Worm (Caenorhabditis elegans): Measurements from ENCODE around the gene sna-2.

The sna-2 gene

ce11 chrIV:9803544-9803943 is 26.1 kb upstream of the sna-2 start (continued):
- TF ChIP-seq D1046.2 (GFP tag; IDR thresholded peaks at IDR 0.05), result no peak
- no peak for TF ChIP-seq aly-2 (tag; optimal IDR thresholded peaks at IDR 0.05)
- TF ChIP-seq dve-1 (tag; optimal IDR thresholded peaks at IDR 0.05; ENCODE audit: insufficient read depth), result peak; percentile 85
- peak; percentile 44 for TF ChIP-seq lin-13 (GFP tag; optimal IDR thresholded peaks at IDR 0.05)
- no peak for TF ChIP-seq ama-1 (optimal IDR thresholded peaks at IDR 0.05)
- peak in 1 of 2 experiments; percentile 25 for TF ChIP-seq hif-1 (tag; optimal IDR thresholded peaks at IDR 0.05)
- peak; percentile 93 for TF ChIP-seq hlh-11 (tag; optimal IDR thresholded peaks at IDR 0.05)
- TF ChIP-seq mdl-1 (tag; optimal IDR thresholded peaks at IDR 0.05), result peak in 1 of 2 experiments; percentile 71
- TF ChIP-seq hmg-1.1 (GFP tag; IDR thresholded peaks at IDR 0.05), result no peak
- TF ChIP-seq lin-1 (GFP tag; IDR thresholded peaks at IDR 0.05), result peak; percentile 81; the same call in 1 of the 2 replicates
- no peak for TF ChIP-seq ztf-7 (tag; optimal IDR thresholded peaks at IDR 0.05)
- peak; percentile 64 for TF ChIP-seq mxl-3 (GFP tag; optimal IDR thresholded peaks at IDR 0.05)
- peak; percentile 91 for TF ChIP-seq nhr-77 (tag; optimal IDR thresholded peaks at IDR 0.05)
- TF ChIP-seq nhr-48 (tag; optimal IDR thresholded peaks at IDR 0.05), result peak; percentile 43
- peak; percentile 49 for TF ChIP-seq T20F7.1 (GFP tag; optimal IDR thresholded peaks at IDR 0.05)
- 0 out of 2 replicates have a peak, but pooled peaks have one; percentile 19 for TF ChIP-seq T26A8.4 (GFP tag; IDR thresholded peaks at IDR 0.05)
- TF ChIP-seq nhr-11 (tag; optimal IDR thresholded peaks at IDR 0.05), result no peak
- no peak for TF ChIP-seq snpc-4 (tag; optimal IDR thresholded peaks at IDR 0.05)
- peak; percentile 96 for TF ChIP-seq nhr-28 (tag; optimal IDR thresholded peaks at IDR 0.05)

ce11 chrIV:9802711-9803110 is 25.3 kb upstream of the sna-2 start, which contains the start of gene fat-3:
Gene fat-3, plus strand, starts transcription at chrIV:9803023.
- TF ChIP-seq zag-1 (tag; optimal IDR thresholded peaks at IDR 0.05) (no peak), nhr-10 (tag; optimal IDR thresholded peaks at IDR 0.05) (no peak), spr-1 (tag; optimal IDR thresholded peaks at IDR 0.05) (no peak), F49E8.2 (tag; optimal IDR thresholded peaks at IDR 0.05; ENCODE audit: borderline replicate concordance) (no peak), nhr-11 (tag; optimal IDR thresholded peaks at IDR 0.05) (no peak), ceh-82 (tag; optimal IDR thresholded peaks at IDR 0.05) (no peak), ces-1 (GFP tag; optimal IDR thresholded peaks at IDR 0.05) (no peak), nhr-28 (tag; optimal IDR thresholded peaks at IDR 0.05) (peak; percentile 61), ceh-28 (tag; optimal IDR thresholded peaks at IDR 0.05) (no peak), skn-1 (tag; optimal IDR thresholded peaks at IDR 0.05) (no peak), pqm-1 (tag; optimal IDR thresholded peaks at IDR 0.05) (peak; percentile 31), lsy-2 (tag; optimal IDR thresholded peaks at IDR 0.05) (peak in 1 of 2 experiments; percentile 36), ama-1 (optimal IDR thresholded peaks at IDR 0.05) (no peak), dmd-9 (GFP tag; IDR thresholded peaks at IDR 0.05) (no peak), hmg-1.1 (GFP tag; IDR thresholded peaks at IDR 0.05) (no peak), zip-11 (GFP tag; IDR thresholded peaks at IDR 0.05) (no peak), zip-2 (tag; optimal IDR thresholded peaks at IDR 0.05) (no peak), cey-2 (tag; optimal IDR thresholded peaks at IDR 0.05; ENCODE audit: borderline replicate concordance, insufficient read depth) (no peak), dmd-8 (GFP tag; IDR thresholded peaks at IDR 0.05) (no peak), ZK546.5 (tag; optimal IDR thresholded peaks at IDR 0.05) (no peak), madf-9 (GFP tag; conservative IDR thresholded peaks at IDR 0.05) (no peak), T20F7.1 (GFP tag; optimal IDR thresholded peaks at IDR 0.05) (no peak), ztf-7 (tag; optimal IDR thresholded peaks at IDR 0.05) (no peak), mes-2 (tag; optimal IDR thresholded peaks at IDR 0.05; ENCODE audit: poor library complexity, severe bottlenecking) (peak; percentile 17), hlh-11 (tag; optimal IDR thresholded peaks at IDR 0.05) (peak; percentile 60), dmd-6 (GFP tag; IDR thresholded peaks at IDR 0.05) (peak; percentile 62), hif-1 (tag; optimal IDR thresholded peaks at IDR 0.05) (no peak), tra-1 (GFP tag; IDR thresholded peaks at IDR 0.05) (0 out of 2 replicates have a peak, but pooled peaks have one; percentile 12), lin-1 (GFP tag; IDR thresholded peaks at IDR 0.05) (no peak), lim-7 (GFP tag; IDR thresholded peaks at IDR 0.05) (no peak), hlh-30 (tag; optimal IDR thresholded peaks at IDR 0.05; ENCODE audit: insufficient read depth) (peak; percentile 49), daf-8 (GFP tag; IDR thresholded peaks at IDR 0.05) (no peak), rbr-2 (tag; optimal IDR thresholded peaks at IDR 0.05) (no peak), vab-7 (GFP tag; IDR thresholded peaks at IDR 0.05) (no peak), ZK337.2 (GFP tag; IDR thresholded peaks at IDR 0.05) (no peak), nhr-25 (tag; optimal IDR thresholded peaks at IDR 0.05; ENCODE audit: borderline replicate concordance, insufficient read depth) (no peak), mdt-29 (GFP tag; IDR thresholded peaks at IDR 0.05) (0 out of 2 replicates have a peak, but pooled peaks have one; percentile 10), F44E2.7 (GFP tag; IDR thresholded peaks at IDR 0.05) (no peak), F10B5.3 (tag; optimal IDR thresholded peaks at IDR 0.05) (no peak)
